Fruit fly (Drosophila melanogaster): ENCODE measurements around the gene Usp1.

DNA sequence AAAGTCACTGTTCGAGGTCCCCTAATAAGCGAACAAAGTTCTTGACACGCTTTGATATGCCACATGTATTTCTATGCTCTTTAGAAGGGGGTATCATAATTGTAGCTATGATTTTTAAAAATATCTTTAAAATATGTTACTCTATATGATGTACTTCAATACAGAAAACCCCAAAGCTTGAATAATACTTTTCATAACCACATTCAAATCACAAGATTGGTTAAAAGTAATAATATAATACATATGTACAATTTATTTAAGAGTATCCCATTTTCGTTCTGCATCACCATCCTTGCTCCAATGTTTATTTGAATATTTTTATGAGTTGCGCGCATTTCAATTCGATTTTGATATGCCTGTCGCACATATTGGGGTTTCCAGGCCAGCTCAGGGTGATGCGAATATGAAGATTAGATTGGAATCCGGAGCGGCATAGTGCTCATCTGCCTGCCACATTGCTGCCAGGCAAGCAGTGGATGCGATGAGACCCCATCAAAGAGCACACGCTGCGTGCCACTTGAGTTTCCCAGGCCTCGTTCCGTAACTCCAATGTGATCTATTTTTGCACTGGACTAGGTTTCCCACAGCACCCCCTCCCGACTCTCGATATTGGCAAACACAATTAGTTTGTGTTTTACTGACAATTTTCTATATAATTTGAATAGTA is 30.6 kb downstream of the Usp1 start:
- no peak for TF ChIP-seq h (optimal IDR thresholded peaks at IDR 0.05)
- no peak for TF ChIP-seq Myc (optimal IDR thresholded peaks at IDR 0.05)

Measured in Kc167 (cell line).